Worm (Caenorhabditis elegans) whole organism, mixed stage, embryonic: ENCODE results near the gene R10F2.4.

Source experiments
- bed-3 ChIP-seq: fragments of 200-800 bp; sonication (Bioruptor generic); optimal IDR thresholded peaks from 3 replicates; lab custom pipeline; 2018; ENCODE audit warnings: mild to moderate bottlenecking, missing genetic modification characterization, moderate library complexity, missing compliant biosample characterization
- blmp-1 ChIP-seq: fragments of 150-350 bp; optimal IDR thresholded peaks from 2 replicates; lab custom pipeline; 2014; ENCODE audit warnings: missing biosample characterization, missing genetic modification characterization
- ceh-39 ChIP-seq: fragments of 150-350 bp; optimal IDR thresholded peaks from 2 replicates; lab custom pipeline; 2014; ENCODE audit warnings: missing biosample characterization, missing genetic modification characterization
- ceh-43 ChIP-seq: fragments of 200-800 bp; sonication (Bioruptor generic); optimal IDR thresholded peaks from 2 replicates; lab custom pipeline; 2018; ENCODE audit warnings: mild to moderate bottlenecking, missing genetic modification characterization, moderate library complexity, missing compliant biosample characterization
- ceh-83 ChIP-seq: fragments of 200-800 bp; sonication (Bioruptor generic); optimal IDR thresholded peaks from 2 replicates; lab custom pipeline; 2018; ENCODE audit warnings: mild to moderate bottlenecking, missing genetic modification characterization, missing compliant biosample characterization
- ces-1 ChIP-seq: fragments of 150-350 bp; optimal IDR thresholded peaks from 2 replicates; lab custom pipeline; 2014; ENCODE audit warnings: missing biosample characterization, missing genetic modification reagents, missing genetic modification characterization
- cnd-1 ChIP-seq: fragments of 200-800 bp; sonication (Bioruptor generic); optimal IDR thresholded peaks from 2 replicates; lab custom pipeline; 2018; ENCODE audit warnings: mild to moderate bottlenecking, missing genetic modification characterization, missing compliant biosample characterization
- drap-1 ChIP-seq: fragments of 200-800 bp; sonication (Bioruptor generic); optimal IDR thresholded peaks from 3 replicates; lab custom pipeline; 2018; ENCODE audit warnings: mild to moderate bottlenecking, missing genetic modification characterization, missing compliant biosample characterization
- elt-1 ChIP-seq: sonication (generic microtip); optimal IDR thresholded peaks from 2 replicates; lab custom pipeline; 2017; ENCODE audit warnings: missing genetic modification characterization, mild to moderate bottlenecking, missing compliant biosample characterization, antibody characterized with exemption, moderate library complexity, borderline replicate concordance; ENCODE audit not compliant: insufficient read depth
- elt-3 ChIP-seq: fragments of 150-350 bp; optimal IDR thresholded peaks from 2 replicates; lab custom pipeline; 2014; ENCODE audit warnings: missing biosample characterization, missing genetic modification characterization
- flh-1 ChIP-seq: fragments of 200-800 bp; sonication (Bioruptor generic); optimal IDR thresholded peaks from 2 replicates; lab custom pipeline; 2018; ENCODE audit warnings: mild to moderate bottlenecking, missing genetic modification characterization, moderate library complexity, missing compliant biosample characterization
- ham-2 ChIP-seq: fragments of 200-800 bp; sonication (Bioruptor generic); optimal IDR thresholded peaks from 2 replicates; lab custom pipeline; 2018; ENCODE audit warnings: mild to moderate bottlenecking, missing genetic modification characterization, missing compliant biosample characterization
- hlh-1 ChIP-seq: fragments of 150-350 bp; optimal IDR thresholded peaks from 2 replicates; lab custom pipeline; 2014; ENCODE audit warnings: missing biosample characterization, missing genetic modification reagents, missing genetic modification characterization
- lin-13 ChIP-seq: fragments of 150-350 bp; optimal IDR thresholded peaks from 2 replicates; lab custom pipeline; 2014; ENCODE audit warnings: missing biosample characterization, missing genetic modification characterization
- lin-32 ChIP-seq: fragments of 200-800 bp; sonication (Bioruptor generic); optimal IDR thresholded peaks from 2 replicates; lab custom pipeline; 2018; ENCODE audit warnings: mild to moderate bottlenecking, missing genetic modification characterization, missing compliant biosample characterization
- lsy-2 ChIP-seq: fragments of 150-350 bp; optimal IDR thresholded peaks from 2 replicates; lab custom pipeline; 2014; ENCODE audit warnings: missing biosample characterization, missing genetic modification characterization
- mab-5 ChIP-seq: fragments of 150-350 bp; optimal IDR thresholded peaks from 2 replicates; lab custom pipeline; 2014; ENCODE audit warnings: missing biosample characterization, missing genetic modification characterization
- mep-1 ChIP-seq: fragments of 150-350 bp; optimal IDR thresholded peaks from 2 replicates; lab custom pipeline; 2017; ENCODE audit warnings: missing biosample characterization, missing genetic modification reagents, missing genetic modification characterization, inconsistent platforms
- nhr-12 ChIP-seq: fragments of 150-350 bp; optimal IDR thresholded peaks from 2 replicates; lab custom pipeline; 2014; ENCODE audit warnings: missing biosample characterization, missing genetic modification characterization
- nhr-2 ChIP-seq: fragments of 150-350 bp; optimal IDR thresholded peaks from 2 replicates; lab custom pipeline; 2014; ENCODE audit warnings: missing biosample characterization, missing genetic modification characterization
- nhr-237 ChIP-seq: fragments of 150-350 bp; optimal IDR thresholded peaks from 2 replicates; lab custom pipeline; 2014; ENCODE audit warnings: missing biosample characterization, missing genetic modification characterization
- nhr-28 ChIP-seq: fragments of 150-350 bp; optimal IDR thresholded peaks from 2 replicates; lab custom pipeline; 2014; ENCODE audit warnings: missing biosample characterization, missing genetic modification characterization
- nhr-76 ChIP-seq: sonication (generic microtip); optimal IDR thresholded peaks from 2 replicates; lab custom pipeline; 2017; ENCODE audit warnings: missing biosample characterization, missing genetic modification characterization
- pha-4 ChIP-seq: fragments of 150-350 bp; optimal IDR thresholded peaks from 2 replicates; lab custom pipeline; 2018; ENCODE audit warnings: missing biosample characterization, missing genetic modification reagents, missing genetic modification characterization
- sem-2 ChIP-seq: fragments of 200-800 bp; sonication (Bioruptor generic); optimal IDR thresholded peaks from 2 replicates; lab custom pipeline; 2018; ENCODE audit warnings: mild to moderate bottlenecking, missing genetic modification characterization, missing compliant biosample characterization
- sptf-1 ChIP-seq: sonication (generic microtip); optimal IDR thresholded peaks from 2 replicates; lab custom pipeline; 2017; ENCODE audit warnings: mild to moderate bottlenecking, missing genetic modification characterization, moderate library complexity, missing compliant biosample characterization
- tbx-8 ChIP-seq: fragments of 200-800 bp; sonication (Bioruptor generic); optimal IDR thresholded peaks from 2 replicates; lab custom pipeline; 2018; ENCODE audit warnings: mild to moderate bottlenecking, missing genetic modification characterization, moderate library complexity, missing compliant biosample characterization
- unc-120 ChIP-seq: sonication (generic microtip); optimal IDR thresholded peaks from 2 replicates; lab custom pipeline; 2017; ENCODE audit warnings: missing genetic modification characterization, missing compliant biosample characterization; ENCODE audit not compliant: poor library complexity, severe bottlenecking
- unc-39 ChIP-seq: fragments of 150-350 bp; optimal IDR thresholded peaks from 2 replicates; lab custom pipeline; 2014; ENCODE audit warnings: missing biosample characterization, missing genetic modification characterization
- unc-62 ChIP-seq: fragments of 150-350 bp; optimal IDR thresholded peaks from 2 replicates; lab custom pipeline; 2014; ENCODE audit warnings: missing biosample characterization, missing genetic modification reagents, missing genetic modification characterization
- zip-8 ChIP-seq: fragments of 150-350 bp; optimal IDR thresholded peaks from 2 replicates; lab custom pipeline; 2014; ENCODE audit warnings: missing biosample characterization, missing genetic modification characterization

Gene R10F2.4

DNA sequence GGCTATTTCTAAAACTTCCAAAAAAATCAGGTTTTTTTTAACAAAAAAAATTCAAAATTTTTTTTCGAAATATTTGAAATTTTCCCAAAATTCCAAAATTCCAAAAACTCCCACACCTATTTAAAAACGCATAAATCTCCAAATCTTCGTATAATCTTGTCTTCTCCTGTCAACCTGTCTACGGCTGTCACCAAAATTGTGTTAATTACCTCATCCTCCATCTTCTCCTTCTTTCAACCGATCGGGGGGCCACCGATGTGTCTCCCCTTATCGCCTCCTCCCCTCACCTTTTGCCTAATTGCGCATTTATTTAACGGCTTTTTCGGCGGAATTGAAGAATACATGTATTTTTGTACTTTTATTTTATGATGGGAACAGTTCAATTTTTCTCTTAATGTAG is 14.1 kb downstream of the R10F2.4 start:
- TF ChIP-seq pha-4 (tag; lab: Kevin White, UChicago) = no peak
- TF ChIP-seq lin-13 = no peak
- peak; percentile 14 for TF ChIP-seq elt-1 (tag; lab: Kevin White, UChicago)
- TF ChIP-seq ceh-43 (GFP tag; lab: Kevin White, UChicago) = no peak
- no peak for TF ChIP-seq zip-8 (tag; lab: Kevin White, UChicago)
- peak; percentile 24 for TF ChIP-seq ham-2 (GFP tag; lab: Kevin White, UChicago)
- no peak for TF ChIP-seq nhr-76 (tag; lab: Kevin White, UChicago)
- no peak for TF ChIP-seq nhr-28 (tag; lab: Kevin White, UChicago)
- TF ChIP-seq nhr-2 (tag; lab: Kevin White, UChicago) = no peak
- TF ChIP-seq sem-2 (GFP tag; lab: Kevin White, UChicago) = no peak
- TF ChIP-seq sptf-1 (tag; lab: Kevin White, UChicago) = no peak
- TF ChIP-seq blmp-1 = no peak
- no peak for TF ChIP-seq unc-120
- TF ChIP-seq mep-1 (tag; lab: Kevin White, UChicago) = no peak
- TF ChIP-seq bed-3 = no peak
- no peak for TF ChIP-seq cnd-1 (tag; lab: Kevin White, UChicago)
- TF ChIP-seq ceh-83 = no peak
- TF ChIP-seq unc-62 (GFP tag; lab: Kevin White, UChicago) = peak; percentile 56
- TF ChIP-seq, all 35 proteins: peak for 3

DNA sequence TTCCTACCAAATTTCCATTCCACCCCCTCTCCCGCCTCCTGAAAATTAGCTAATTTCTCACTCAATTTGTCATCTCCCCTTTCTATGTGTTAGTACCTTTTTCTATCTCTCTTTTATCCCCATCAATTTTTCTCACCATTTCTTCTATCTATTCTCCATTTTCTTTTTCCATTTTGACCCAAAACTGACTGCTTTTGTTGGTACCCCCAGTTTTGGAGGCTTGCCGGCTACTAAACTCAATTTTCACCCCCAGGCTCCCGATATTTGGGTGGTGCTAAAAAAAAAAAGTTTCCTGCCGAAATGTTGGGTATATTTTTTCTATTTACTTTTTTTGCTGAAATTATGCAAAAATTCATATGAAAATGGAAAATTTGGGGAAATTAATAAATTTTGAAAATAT is 15.1 kb downstream of the R10F2.4 start:
- TF ChIP-seq ces-1 (GFP tag; lab: Kevin White, UChicago) (peak; percentile 64), nhr-2 (tag; lab: Kevin White, UChicago) (no peak), flh-1 (GFP tag; lab: Kevin White, UChicago) (no peak)

DNA sequence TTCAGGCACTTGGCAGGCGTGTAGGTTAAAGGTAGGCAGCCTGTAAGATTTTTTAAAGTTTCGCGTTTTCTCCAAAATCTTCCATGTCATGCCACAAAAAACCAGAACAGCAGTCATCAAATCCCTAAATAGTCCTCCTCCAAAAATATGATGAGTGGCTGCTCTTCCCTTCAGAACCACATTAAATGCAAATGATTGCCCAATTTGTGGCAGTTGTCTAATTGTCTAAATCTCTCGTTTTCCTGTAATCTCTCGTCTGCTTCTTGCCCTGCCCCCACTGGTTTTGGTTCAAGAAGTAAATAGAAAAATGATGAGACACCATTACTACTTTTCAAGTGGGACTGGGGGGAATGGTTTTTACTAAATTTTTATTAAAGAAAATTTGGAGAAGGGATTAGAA is 18.7 kb downstream of the R10F2.4 start:
- TF ChIP-seq ces-1 (GFP tag; lab: Kevin White, UChicago) (peak; percentile 87), lin-13 (no peak), nhr-28 (tag; lab: Kevin White, UChicago) (no peak), elt-3 (tag; lab: Kevin White, UChicago) (no peak)

DNA sequence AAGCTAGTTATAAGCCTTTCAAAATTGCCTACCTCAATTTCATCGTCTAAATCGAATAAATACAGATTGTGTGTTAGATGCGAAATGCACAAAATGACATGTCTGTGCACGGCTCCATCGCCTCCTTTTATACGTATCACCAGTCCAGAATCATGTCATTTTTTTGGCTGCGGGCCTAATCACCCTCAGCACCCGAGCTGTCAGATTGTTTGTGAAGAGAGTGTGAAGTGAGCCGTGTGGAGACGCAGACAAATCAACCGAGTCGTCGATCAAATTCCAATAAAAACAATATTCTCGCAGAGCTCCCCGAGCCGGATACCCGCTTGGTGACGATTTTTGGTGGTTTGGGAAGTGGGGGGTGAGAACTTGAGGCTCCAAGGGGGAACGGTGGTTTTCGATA is 21.8 kb downstream of the R10F2.4 start, which contains the start of gene idpa-1:
Gene idpa-1 (minus strand): TSS at position 101 of the 400 bp plus-strand sequence.
- TF ChIP-seq mep-1 (tag; lab: Kevin White, UChicago) (no peak), flh-1 (GFP tag; lab: Kevin White, UChicago) (no peak), tbx-8 (GFP tag; lab: Kevin White, UChicago) (no peak), unc-120 (no peak), bed-3 (no peak), unc-62 (GFP tag; lab: Kevin White, UChicago) (no peak), nhr-237 (tag; lab: Kevin White, UChicago) (no peak), lsy-2 (no peak), elt-1 (tag; lab: Kevin White, UChicago) (no peak), ces-1 (GFP tag; lab: Kevin White, UChicago) (no peak), ceh-39 (tag; lab: Kevin White, UChicago) (no peak)

DNA sequence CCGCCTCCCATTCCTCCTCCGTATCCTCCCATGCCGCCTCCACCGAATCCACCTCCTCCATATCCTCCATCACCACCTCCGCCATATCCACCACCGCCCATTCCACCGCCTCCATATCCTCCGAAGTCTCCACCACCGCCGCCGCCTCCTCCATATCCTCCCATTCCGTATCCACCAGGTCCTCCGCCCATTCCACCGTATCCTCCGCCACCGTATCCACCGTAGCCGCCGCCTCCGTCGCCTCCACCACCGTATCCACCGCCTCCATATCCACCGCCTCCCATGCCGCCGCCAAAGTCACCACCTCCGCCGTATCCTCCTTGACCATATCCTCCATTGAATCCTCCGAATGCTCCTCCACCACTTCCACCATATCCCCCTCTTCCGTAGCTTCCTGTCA is 23.2 kb downstream of the R10F2.4 start:
- TF ChIP-seq mab-5 (no peak), nhr-2 (tag; lab: Kevin White, UChicago) (no peak), cnd-1 (tag; lab: Kevin White, UChicago) (no peak), pha-4 (tag; lab: Kevin White, UChicago) (no peak), unc-120 (no peak), ces-1 (GFP tag; lab: Kevin White, UChicago) (no peak), elt-1 (tag; lab: Kevin White, UChicago) (no peak), unc-39 (tag; lab: Kevin White, UChicago) (no peak), hlh-1 (tag; lab: Kevin White, UChicago) (no peak)

DNA sequence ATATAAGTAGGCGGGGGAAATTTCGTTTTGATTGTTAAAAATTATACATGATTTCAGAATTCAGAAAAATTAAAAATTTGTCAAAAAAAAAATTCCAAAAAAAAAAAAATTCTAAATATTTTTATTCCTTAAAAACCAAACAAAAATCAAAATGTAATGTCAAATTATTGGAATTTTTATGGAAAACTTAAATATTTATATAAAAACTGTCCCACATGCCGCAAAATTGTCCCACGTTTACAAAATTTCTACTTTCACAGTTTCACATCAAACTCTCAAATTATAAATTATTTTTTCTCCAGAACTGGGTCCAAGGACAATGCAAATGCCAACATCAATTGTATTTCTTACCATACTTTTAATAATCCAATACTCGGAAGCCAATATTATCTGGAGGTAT is 31.5 kb downstream of the R10F2.4 start, which contains the start of gene F56F11.1:
Gene F56F11.1 (plus strand): TSS at position 301 of the 400 bp plus-strand sequence.
- TF ChIP-seq elt-3 (tag; lab: Kevin White, UChicago) (no peak), lin-32 (GFP tag; lab: Kevin White, UChicago) (no peak), sem-2 (GFP tag; lab: Kevin White, UChicago) (no peak), bed-3 (no peak), nhr-2 (tag; lab: Kevin White, UChicago) (no peak), ces-1 (GFP tag; lab: Kevin White, UChicago) (no peak), cnd-1 (tag; lab: Kevin White, UChicago) (no peak), nhr-28 (tag; lab: Kevin White, UChicago) (no peak), sptf-1 (tag; lab: Kevin White, UChicago) (no peak), drap-1 (GFP tag; lab: Kevin White, UChicago) (no peak), flh-1 (GFP tag; lab: Kevin White, UChicago) (no peak), unc-62 (GFP tag; lab: Kevin White, UChicago) (no peak), ceh-39 (tag; lab: Kevin White, UChicago) (no peak), zip-8 (tag; lab: Kevin White, UChicago) (no peak), ham-2 (GFP tag; lab: Kevin White, UChicago) (no peak), nhr-12 (tag; lab: Kevin White, UChicago) (no peak), unc-39 (tag; lab: Kevin White, UChicago) (no peak), blmp-1 (no peak)
- TF ChIP-seq, all 35 proteins: peak for 0
